Worm (Caenorhabditis elegans): ENCODE measurements around the gene prp-8.
A peak's percentile ranks its signal among the peaks of the same experiment; 100 is the strongest.

Gene prp-8

ce11 chrIII:8163788-8164423 lies at the start of gene prp-8:
TSS of gene prp-8 (plus strand) at chrIII:8164373.
- TF ChIP-seq aly-2 (tag; optimal IDR thresholded peaks at IDR 0.05) (no peak), snpc-4 (tag; optimal IDR thresholded peaks at IDR 0.05) (no peak), blmp-1 (tag; optimal IDR thresholded peaks at IDR 0.05; ENCODE audit: insufficient read depth) (peak; percentile 82), lin-39 (tag; optimal IDR thresholded peaks at IDR 0.05) (no peak), nhr-23 (tag; optimal IDR thresholded peaks at IDR 0.05) (no peak), unc-62 (GFP tag; optimal IDR thresholded peaks at IDR 0.05) (no peak), skn-1 (tag; optimal IDR thresholded peaks at IDR 0.05) (no peak), nhr-77 (tag; optimal IDR thresholded peaks at IDR 0.05) (no peak), F13H6.1 (tag; optimal IDR thresholded peaks at IDR 0.05) (peak; percentile 88), nhr-11 (tag; optimal IDR thresholded peaks at IDR 0.05) (no peak), mbf-1 (tag; optimal IDR thresholded peaks at IDR 0.05) (no peak), unc-55 (GFP tag; optimal IDR thresholded peaks at IDR 0.05) (peak; percentile 97), nhr-237 (tag; optimal IDR thresholded peaks at IDR 0.05) (no peak), sma-9 (GFP tag; optimal IDR thresholded peaks at IDR 0.05) (peak; percentile 88), sma-9 (tag; optimal IDR thresholded peaks at IDR 0.05) (no peak), nhr-10 (tag; optimal IDR thresholded peaks at IDR 0.05) (peak; percentile 59), alr-1 (tag; optimal IDR thresholded peaks at IDR 0.05) (no peak), nhr-12 (tag; optimal IDR thresholded peaks at IDR 0.05) (no peak), lin-11 (tag; optimal IDR thresholded peaks at IDR 0.05) (peak; percentile 94), peb-1 (tag; optimal IDR thresholded peaks at IDR 0.05) (no peak), zag-1 (tag; optimal IDR thresholded peaks at IDR 0.05) (peak; percentile 65), ceh-16 (tag; optimal IDR thresholded peaks at IDR 0.05) (peak; percentile 85), crh-2 (tag; optimal IDR thresholded peaks at IDR 0.05) (peak; percentile 95), sma-3 (GFP tag; optimal IDR thresholded peaks at IDR 0.05) (peak; percentile 87), nhr-25 (tag; optimal IDR thresholded peaks at IDR 0.05) (peak; percentile 91), C34F6.9 (tag; optimal IDR thresholded peaks at IDR 0.05) (peak; percentile 96), fos-1 (tag; optimal IDR thresholded peaks at IDR 0.05) (peak; percentile 72), unc-39 (tag; optimal IDR thresholded peaks at IDR 0.05) (no peak), egl-27 (tag; optimal IDR thresholded peaks at IDR 0.05) (peak; percentile 50), mdl-1 (tag; optimal IDR thresholded peaks at IDR 0.05) (peak in 1 of 2 experiments; percentile 38), ztf-1 (GFP tag; conservative IDR thresholded peaks at IDR 0.05) (no peak), lsy-2 (tag; optimal IDR thresholded peaks at IDR 0.05) (peak; percentile 96 to 99), mab-5 (tag; optimal IDR thresholded peaks at IDR 0.05) (peak; percentile 79), elt-1 (tag; optimal IDR thresholded peaks at IDR 0.05) (no peak), sem-4 (tag; optimal IDR thresholded peaks at IDR 0.05) (peak; percentile 91), ZK546.5 (tag; optimal IDR thresholded peaks at IDR 0.05) (peak; percentile 94), ztf-4 (tag; optimal IDR thresholded peaks at IDR 0.05) (peak; percentile 78), nhr-21 (tag; optimal IDR thresholded peaks at IDR 0.05) (peak; percentile 71), Y55F3AM.14 (GFP tag; optimal IDR thresholded peaks at IDR 0.05) (no peak), gmeb-1 (tag; optimal IDR thresholded peaks at IDR 0.05) (peak; percentile 88), dmd-4 (tag; optimal IDR thresholded peaks at IDR 0.05) (no peak), R02D3.7 (tag; optimal IDR thresholded peaks at IDR 0.05) (no peak), ztf-11 (tag; optimal IDR thresholded peaks at IDR 0.05) (no peak), nhr-129 (tag; optimal IDR thresholded peaks at IDR 0.05) (peak; percentile 90), ama-1 (optimal IDR thresholded peaks at IDR 0.05) (peak; percentile 48), lin-13 (GFP tag; optimal IDR thresholded peaks at IDR 0.05) (peak; percentile 91), elt-3 (tag; optimal IDR thresholded peaks at IDR 0.05) (no peak), ceh-82 (tag; optimal IDR thresholded peaks at IDR 0.05) (peak; percentile 30), nhr-6 (tag; optimal IDR thresholded peaks at IDR 0.05) (no peak)
